Fruit fly (Drosophila melanogaster): ENCODE data around the gene Sirt4.

Gene Sirt4

DNA sequence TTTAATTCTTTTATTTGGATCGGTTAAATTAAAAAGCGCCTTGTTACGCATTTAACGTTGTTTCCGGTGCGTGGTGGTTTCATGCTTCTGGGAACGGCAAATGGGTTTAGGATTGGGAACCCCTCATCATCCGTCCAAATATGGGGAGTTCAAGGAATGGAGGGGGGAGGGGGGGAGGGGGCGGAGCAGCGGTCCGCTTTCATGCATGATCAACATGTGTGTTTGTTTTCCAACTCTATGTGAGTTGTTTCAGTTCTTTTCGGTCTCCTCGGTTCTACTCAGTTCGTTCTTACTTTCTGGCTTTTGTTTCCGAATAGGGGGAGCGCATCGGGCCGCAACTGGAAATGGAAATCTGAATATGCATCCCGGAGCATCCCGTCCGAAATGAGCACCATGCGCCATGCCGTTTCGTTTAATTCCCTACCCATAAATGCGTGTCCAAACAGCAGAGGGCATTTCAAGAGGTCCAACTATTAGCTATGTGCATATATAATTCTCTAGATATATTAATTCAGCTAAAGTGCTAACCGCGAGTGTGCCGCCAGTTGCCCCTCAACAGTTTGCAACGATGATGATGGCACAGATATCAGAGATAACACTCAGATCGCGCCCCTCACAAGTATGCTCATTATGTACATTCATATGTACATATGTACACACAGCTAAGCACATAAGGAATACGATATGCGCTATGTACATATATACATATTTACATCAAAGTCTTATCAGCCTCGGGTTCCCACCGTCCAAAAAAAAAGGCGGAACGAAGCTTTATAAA is 11.8 kb upstream of the Sirt4 start (continued):
- TF ChIP-seq CG1621 (tag; optimal IDR thresholded peaks at IDR 0.05) (no peak), Blimp-1 (GFP tag; optimal IDR thresholded peaks at IDR 0.05) (peak; percentile 19), Hr38 (GFP tag; optimal IDR thresholded peaks at IDR 0.05) (no peak), CG8319 (GFP tag; optimal IDR thresholded peaks at IDR 0.05) (no peak), Eip93F (GFP tag; optimal IDR thresholded peaks at IDR 0.05) (no peak), CG6276 (GFP tag; optimal IDR thresholded peaks at IDR 0.05) (no peak), CG3919 (GFP tag; optimal IDR thresholded peaks at IDR 0.05) (peak; percentile 5), Hr39 (GFP tag; optimal IDR thresholded peaks at IDR 0.05) (no peak), Ets21C (GFP tag; optimal IDR thresholded peaks at IDR 0.05) (no peak), spab (GFP tag; optimal IDR thresholded peaks at IDR 0.05) (no peak), Ets96B (tag; optimal IDR thresholded peaks at IDR 0.05) (peak; percentile 1)

DNA sequence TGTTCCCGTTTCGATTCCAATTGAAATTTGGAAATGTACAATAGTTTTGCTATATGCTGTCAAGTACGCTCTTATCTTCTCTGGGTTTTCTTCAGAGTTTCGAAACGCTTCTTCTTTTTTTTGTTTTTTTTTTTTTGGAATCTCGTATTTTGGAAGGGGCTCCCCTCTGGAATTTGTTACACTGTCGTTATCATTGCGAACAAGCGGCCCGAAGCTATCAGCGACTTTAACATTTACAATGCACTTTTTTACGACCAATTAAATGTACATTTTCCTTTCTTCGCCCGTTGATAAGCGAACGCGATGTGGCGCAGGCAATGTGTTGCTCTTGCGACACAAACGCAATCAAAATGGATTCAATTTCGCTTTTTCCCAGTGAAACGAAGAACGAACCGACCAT is 11.1 kb upstream of the Sirt4 start:
- TF ChIP-seq Smox (GFP tag; optimal IDR thresholded peaks at IDR 0.05) (no peak), svp (GFP tag) (peak; percentile 95), Eip78C (GFP tag) (peak; percentile 40), Sox15 (GFP tag; optimal IDR thresholded peaks at IDR 0.05) (no peak)

DNA sequence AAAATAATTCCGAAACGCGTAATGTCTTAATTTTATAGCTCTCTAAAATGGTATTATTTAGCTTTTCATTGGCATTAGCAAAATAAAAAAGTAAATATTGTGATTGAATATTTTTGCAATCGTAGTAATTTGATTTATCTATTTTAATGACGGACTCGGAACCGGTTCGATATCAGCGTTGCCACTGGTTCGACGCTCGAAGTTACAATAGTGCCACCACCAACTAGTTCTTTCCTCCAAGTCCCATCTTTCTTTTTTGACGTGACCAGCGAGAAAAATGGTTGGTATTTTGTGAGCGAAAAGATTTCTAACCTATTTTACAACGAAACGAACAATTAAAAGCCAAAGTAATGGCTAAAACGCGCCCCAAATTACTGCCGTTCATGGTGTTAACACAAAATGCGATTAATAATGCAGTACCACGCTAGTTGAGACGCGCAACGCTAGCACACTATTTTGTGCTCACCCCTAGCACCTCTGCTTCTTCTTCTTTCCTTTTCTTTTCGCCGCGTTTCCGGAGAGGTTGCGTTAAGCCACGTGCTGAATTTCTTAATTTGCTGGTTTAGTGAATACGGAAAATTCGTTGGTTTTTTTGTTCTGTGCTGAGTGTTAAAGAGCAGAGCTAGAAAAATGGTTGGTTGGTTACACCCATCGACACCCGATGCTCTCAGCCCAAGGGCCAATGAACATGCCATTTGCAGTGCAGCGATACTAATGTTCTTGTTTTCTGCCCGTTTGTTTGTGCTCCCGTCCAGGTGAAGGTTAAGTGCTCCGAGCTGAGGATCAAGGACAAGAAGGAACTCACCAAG is 6.7 kb upstream of the Sirt4 start, which contains the start of gene RpL35:
TSS of gene RpL35 (plus strand) at position 159 of the 809 bp plus-strand sequence.
- peak; percentile 25 for TF ChIP-seq Sox102F (GFP tag; optimal IDR thresholded peaks at IDR 0.05)
- TF ChIP-seq CG11762 (GFP tag; optimal IDR thresholded peaks at IDR 0.05; ENCODE audit: insufficient read depth), result no peak
- peak; percentile 63 for TF ChIP-seq esn (GFP tag; optimal IDR thresholded peaks at IDR 0.05)
- peak; percentile 13 for TF ChIP-seq lz (GFP tag; optimal IDR thresholded peaks at IDR 0.05)
- no peak for TF ChIP-seq CG10631 (GFP tag; optimal IDR thresholded peaks at IDR 0.05)
- TF ChIP-seq CG6276 (GFP tag; optimal IDR thresholded peaks at IDR 0.05), result no peak
- TF ChIP-seq CG11294 (GFP tag; IDR thresholded peaks at IDR 0.05), result no peak
- TF ChIP-seq Sox14 (GFP tag; optimal IDR thresholded peaks at IDR 0.05), result no peak
- TF ChIP-seq CG6808 (GFP tag; optimal IDR thresholded peaks at IDR 0.05), result peak; percentile 54
- TF ChIP-seq Hr38 (GFP tag; optimal IDR thresholded peaks at IDR 0.05), result no peak
- TF ChIP-seq Lpt (GFP tag; optimal IDR thresholded peaks at IDR 0.05), result no peak
- TF ChIP-seq CG6163 (GFP tag; IDR thresholded peaks at IDR 0.05), result 0 out of 3 replicates have a peak, but pooled peaks have one; percentile 43
- no peak for TF ChIP-seq Eip93F (GFP tag; optimal IDR thresholded peaks at IDR 0.05)
- peak; percentile 83 for TF ChIP-seq Eip78C (GFP tag)
- no peak for TF ChIP-seq Eip75B (GFP tag; optimal IDR thresholded peaks at IDR 0.05)
- peak; percentile 5 for TF ChIP-seq CG34406 (GFP tag; optimal IDR thresholded peaks at IDR 0.05)
- TF ChIP-seq cyc (GFP tag; optimal IDR thresholded peaks at IDR 0.05), result peak; percentile 45
- no peak; the same call in 2 of the 3 replicates for TF ChIP-seq CG8119 (GFP tag; IDR thresholded peaks at IDR 0.05)
- peak; percentile 58 for TF ChIP-seq topi (GFP tag; optimal IDR thresholded peaks at IDR 0.05)
- TF ChIP-seq OdsH (GFP tag; optimal IDR thresholded peaks at IDR 0.05), result no peak
- TF ChIP-seq acj6 (GFP tag; optimal IDR thresholded peaks at IDR 0.05), result peak; percentile 8
- TF ChIP-seq svp (GFP tag), result peak; percentile 84
- peak; percentile 22 for TF ChIP-seq CG31627 (GFP tag; optimal IDR thresholded peaks at IDR 0.05)
- TF ChIP-seq Hr4 (GFP tag; optimal IDR thresholded peaks at IDR 0.05), result no peak
- peak; percentile 57 for TF ChIP-seq CG1621 (tag; optimal IDR thresholded peaks at IDR 0.05)
- no peak for TF ChIP-seq CG15336 (GFP tag; IDR thresholded peaks at IDR 0.05)
- no peak for TF ChIP-seq fkh (GFP tag; optimal IDR thresholded peaks at IDR 0.05)
- peak in 1 of 2 experiments; percentile 14 for TF ChIP-seq salr (GFP tag; optimal IDR thresholded peaks at IDR 0.05)
- TF ChIP-seq dac (GFP tag; optimal IDR thresholded peaks at IDR 0.05), result no peak
- TF ChIP-seq CG11902 (GFP tag; optimal IDR thresholded peaks at IDR 0.05), result no peak
- TF ChIP-seq CG16779 (tag; optimal IDR thresholded peaks at IDR 0.05), result peak; percentile 18
- peak; percentile 71 for TF ChIP-seq CG6854 (GFP tag; optimal IDR thresholded peaks at IDR 0.05)
- no peak for TF ChIP-seq fd59A (GFP tag; optimal IDR thresholded peaks at IDR 0.05)
- TF ChIP-seq vri (GFP tag; optimal IDR thresholded peaks at IDR 0.05), result peak; percentile 22
- TF ChIP-seq Ets21C (GFP tag; optimal IDR thresholded peaks at IDR 0.05), result no peak
- TF ChIP-seq CG8319 (GFP tag; optimal IDR thresholded peaks at IDR 0.05), result peak; percentile 5
- TF ChIP-seq CG3919 (GFP tag; optimal IDR thresholded peaks at IDR 0.05), result peak; percentile 57
- no peak for TF ChIP-seq spab (GFP tag; optimal IDR thresholded peaks at IDR 0.05)
- TF ChIP-seq CG7368 (GFP tag; optimal IDR thresholded peaks at IDR 0.05), result peak; percentile 46

All from whole organism, prepupa.